Worm (Caenorhabditis elegans) whole organism, L2 larva: ENCODE measurements around the gene acs-7.

Source experiments
- C34F6.9 ChIP-seq: fragments of 150-350 bp; optimal IDR thresholded peaks from 2 replicates; lab custom pipeline; 2014; ENCODE audit warnings: missing biosample characterization, missing genetic modification characterization
- F13H6.1 ChIP-seq: sonication (generic microtip); optimal IDR thresholded peaks from 2 replicates; lab custom pipeline; 2016; ENCODE audit warnings: missing genetic modification characterization, missing compliant biosample characterization
- R02D3.7 ChIP-seq: fragments of 150-350 bp; optimal IDR thresholded peaks from 2 replicates; lab custom pipeline; 2014; ENCODE audit warnings: missing biosample characterization, missing genetic modification characterization
- Y55F3AM.14 ChIP-seq: fragments of 200-800 bp; sonication (Bioruptor generic); optimal IDR thresholded peaks from 2 replicates; lab custom pipeline; 2018; ENCODE audit warnings: mild to moderate bottlenecking, missing genetic modification characterization, missing compliant biosample characterization
- ZK546.5 ChIP-seq: sonication (generic microtip); optimal IDR thresholded peaks from 2 replicates; lab custom pipeline; 2017; ENCODE audit warnings: missing biosample characterization, missing genetic modification characterization
- alr-1 ChIP-seq: fragments of 150-350 bp; optimal IDR thresholded peaks from 2 replicates; lab custom pipeline; 2014; ENCODE audit warnings: missing biosample characterization, missing genetic modification characterization
- aly-2 ChIP-seq: fragments of 150-350 bp; optimal IDR thresholded peaks from 2 replicates; lab custom pipeline; 2014; ENCODE audit warnings: missing biosample characterization, missing genetic modification characterization
- ama-1 ChIP-seq: fragments of 150-350 bp; optimal IDR thresholded peaks from 2 replicates; lab custom pipeline; 2018; ENCODE audit warnings: inconsistent platforms
- blmp-1 ChIP-seq: sonication (generic microtip); optimal IDR thresholded peaks from 2 replicates; lab custom pipeline; 2017; ENCODE audit warnings: missing genetic modification characterization, mild to moderate bottlenecking, missing compliant biosample characterization, antibody characterized with exemption, moderate library complexity; ENCODE audit not compliant: insufficient read depth
- ceh-16 ChIP-seq: fragments of 150-350 bp; optimal IDR thresholded peaks from 2 replicates; lab custom pipeline; 2014; ENCODE audit warnings: missing biosample characterization, missing genetic modification characterization
- crh-2 ChIP-seq: sonication (generic microtip); optimal IDR thresholded peaks from 2 replicates; lab custom pipeline; 2017; ENCODE audit warnings: missing biosample characterization, missing genetic modification characterization
- egl-27 ChIP-seq: sonication (generic microtip); optimal IDR thresholded peaks from 3 replicates; lab custom pipeline; 2017; ENCODE audit warnings: missing biosample characterization, missing genetic modification reagents, missing genetic modification characterization
- fos-1 ChIP-seq: fragments of 150-350 bp; optimal IDR thresholded peaks from 2 replicates; lab custom pipeline; 2014; ENCODE audit warnings: missing biosample characterization, missing genetic modification characterization
- gmeb-1 ChIP-seq: fragments of 150-350 bp; optimal IDR thresholded peaks from 2 replicates; lab custom pipeline; 2014; ENCODE audit warnings: missing biosample characterization, missing genetic modification characterization
- lin-39 ChIP-seq: fragments of 150-350 bp; optimal IDR thresholded peaks from 2 replicates; lab custom pipeline; 2014; ENCODE audit warnings: missing biosample characterization, missing genetic modification reagents, missing genetic modification characterization
- lsy-2 ChIP-seq, 2 experiments: fragments of 150-350 bp in 1 of 2; sonication (generic microtip) in 1 of 2; optimal IDR thresholded peaks; 2 replicates each; lab custom pipeline; 2014 to 2017; ENCODE audit warnings: missing biosample characterization in 2 of 2, missing genetic modification characterization in 2 of 2
- mab-5 ChIP-seq: fragments of 150-350 bp; optimal IDR thresholded peaks from 2 replicates; lab custom pipeline; 2014; ENCODE audit warnings: missing biosample characterization, missing genetic modification characterization
- mdl-1 ChIP-seq, 2 experiments: fragments of 150-350 bp in 1 of 2; sonication (generic microtip) in 1 of 2; optimal IDR thresholded peaks; 2 replicates each; lab custom pipeline; 2017; ENCODE audit warnings: missing biosample characterization in 2 of 2, missing genetic modification characterization in 2 of 2
- nhr-10 ChIP-seq: sonication (generic microtip); optimal IDR thresholded peaks from 2 replicates; lab custom pipeline; 2017; ENCODE audit warnings: missing biosample characterization, missing genetic modification characterization
- nhr-11 ChIP-seq: fragments of 150-350 bp; optimal IDR thresholded peaks from 2 replicates; lab custom pipeline; 2014; ENCODE audit warnings: missing biosample characterization, missing genetic modification characterization
- nhr-129 ChIP-seq: fragments of 150-350 bp; optimal IDR thresholded peaks from 2 replicates; lab custom pipeline; 2014; ENCODE audit warnings: missing biosample characterization, missing genetic modification characterization
- nhr-21 ChIP-seq: fragments of 150-350 bp; optimal IDR thresholded peaks from 2 replicates; lab custom pipeline; 2014; ENCODE audit warnings: missing biosample characterization, missing genetic modification characterization
- nhr-23 ChIP-seq: fragments of 150-350 bp; optimal IDR thresholded peaks from 2 replicates; lab custom pipeline; 2014; ENCODE audit warnings: missing biosample characterization, missing genetic modification reagents, missing genetic modification characterization
- nhr-25 ChIP-seq: fragments of 150-350 bp; sonication (generic microtip); optimal IDR thresholded peaks from 3 replicates; lab custom pipeline; 2014; ENCODE audit warnings: missing biosample characterization, missing genetic modification characterization
- nhr-6 ChIP-seq: fragments of 150-350 bp; optimal IDR thresholded peaks from 2 replicates; lab custom pipeline; 2014; ENCODE audit warnings: missing biosample characterization, missing genetic modification characterization
- peb-1 ChIP-seq: fragments of 150-350 bp; optimal IDR thresholded peaks from 2 replicates; lab custom pipeline; 2014; ENCODE audit warnings: missing biosample characterization, missing genetic modification characterization
- sem-4 ChIP-seq: fragments of 150-350 bp; optimal IDR thresholded peaks from 2 replicates; lab custom pipeline; 2014; ENCODE audit warnings: missing biosample characterization, missing genetic modification reagents, missing genetic modification characterization
- skn-1 ChIP-seq: sonication (generic microtip); optimal IDR thresholded peaks from 2 replicates; lab custom pipeline; 2017; ENCODE audit warnings: missing biosample characterization, missing genetic modification characterization
- sma-9 ChIP-seq, 2 experiments: fragments of 150-350 bp in 1 of 2; sonication (generic microtip) in 1 of 2; optimal IDR thresholded peaks; 2 replicates each; lab custom pipeline; 2014 to 2016; ENCODE audit warnings: missing genetic modification characterization in 2 of 2, mild to moderate bottlenecking in 1 of 2, missing biosample characterization in 1 of 2, missing compliant biosample characterization in 1 of 2, missing genetic modification reagents in 1 of 2, moderate library complexity in 1 of 2
- snpc-4 ChIP-seq: fragments of 150-350 bp; optimal IDR thresholded peaks from 2 replicates; lab custom pipeline; 2014; ENCODE audit warnings: missing biosample characterization, missing genetic modification characterization
- unc-55 ChIP-seq: fragments of 150-350 bp; sonication (generic microtip); optimal IDR thresholded peaks from 3 replicates; lab custom pipeline; 2014; ENCODE audit warnings: missing biosample characterization, missing genetic modification reagents, missing genetic modification characterization
- zag-1 ChIP-seq: fragments of 150-350 bp; optimal IDR thresholded peaks from 2 replicates; lab custom pipeline; 2014; ENCODE audit warnings: missing biosample characterization, missing genetic modification characterization
- ztf-1 ChIP-seq: fragments of 200-800 bp; sonication (Bioruptor generic); conservative IDR thresholded peaks from 2 replicates; pipeline ENCODE4 v1.3.6; 2022; ENCODE audit warnings: missing genetic modification characterization, missing compliant biosample characterization
- ztf-11 ChIP-seq: sonication (generic microtip); optimal IDR thresholded peaks from 2 replicates; lab custom pipeline; 2017; ENCODE audit warnings: missing biosample characterization, missing genetic modification characterization

Gene acs-7

DNA sequence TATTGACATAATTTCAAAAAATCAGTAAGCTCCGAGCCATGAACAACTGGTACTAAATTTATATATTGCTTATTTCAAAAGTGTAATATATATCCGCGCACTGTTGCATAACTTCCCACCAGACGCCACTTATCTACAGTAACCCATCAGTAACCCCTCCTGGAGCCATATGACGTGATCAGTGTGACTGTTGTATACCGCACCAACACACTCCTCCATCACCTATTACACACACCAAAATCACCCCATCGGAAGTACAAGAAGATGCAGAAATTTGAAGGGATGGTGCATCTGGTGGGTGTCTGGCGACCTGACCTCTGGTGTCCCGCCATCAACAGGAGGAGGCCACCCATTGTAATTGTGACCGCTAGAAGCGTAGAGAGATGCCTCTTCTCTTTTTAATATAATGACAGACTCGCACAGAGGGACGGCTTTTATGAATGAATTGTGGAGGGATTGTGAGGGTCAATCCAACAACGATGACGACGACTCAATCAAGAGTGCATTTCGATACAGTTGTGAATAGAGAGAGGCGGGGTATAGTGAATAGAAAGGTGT lies 28.9 kb upstream of the acs-7 start:
- TF ChIP-seq nhr-23 (no peak), nhr-6 (tag; lab: Kevin White, UChicago) (no peak), fos-1 (tag; lab: Kevin White, UChicago) (no peak), sem-4 (tag; lab: Kevin White, UChicago) (no peak)

DNA sequence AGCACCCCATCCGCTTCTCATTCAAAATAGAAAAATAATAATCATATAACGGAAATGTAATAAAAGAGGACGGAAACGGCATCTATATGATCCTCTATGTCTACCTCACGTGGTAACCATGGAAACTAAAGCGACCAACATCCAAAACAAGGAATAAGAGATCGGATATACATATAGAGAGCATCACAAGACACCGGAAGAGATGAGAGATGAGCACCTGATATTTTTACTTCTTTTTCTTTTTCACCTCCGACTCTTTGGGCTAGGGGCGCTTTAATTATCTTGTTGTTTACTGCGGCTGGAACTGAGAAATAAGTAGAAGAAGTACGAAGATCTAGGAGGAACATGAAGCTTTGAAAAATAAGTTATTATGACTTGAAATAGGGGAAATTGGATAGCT lies 28.0 kb upstream of the acs-7 start:
- TF ChIP-seq lsy-2 (tag; optimal IDR thresholded peaks at IDR 0.05; lab: Kevin White, UChicago) (peak in 1 of 2 experiments; percentile 49), nhr-6 (tag; lab: Kevin White, UChicago) (no peak), zag-1 (no peak), nhr-21 (tag; lab: Kevin White, UChicago) (no peak), alr-1 (tag; lab: Kevin White, UChicago) (no peak), C34F6.9 (tag; lab: Kevin White, UChicago) (peak; percentile 53), unc-55 (no peak), fos-1 (tag; lab: Kevin White, UChicago) (no peak), sma-9 (GFP tag; optimal IDR thresholded peaks at IDR 0.05; lab: Kevin White, UChicago) (peak; percentile 17), sma-9 (tag; optimal IDR thresholded peaks at IDR 0.05; lab: Kevin White, UChicago) (no peak), crh-2 (tag; lab: Kevin White, UChicago) (no peak), nhr-129 (tag; lab: Kevin White, UChicago) (peak; percentile 22)

DNA sequence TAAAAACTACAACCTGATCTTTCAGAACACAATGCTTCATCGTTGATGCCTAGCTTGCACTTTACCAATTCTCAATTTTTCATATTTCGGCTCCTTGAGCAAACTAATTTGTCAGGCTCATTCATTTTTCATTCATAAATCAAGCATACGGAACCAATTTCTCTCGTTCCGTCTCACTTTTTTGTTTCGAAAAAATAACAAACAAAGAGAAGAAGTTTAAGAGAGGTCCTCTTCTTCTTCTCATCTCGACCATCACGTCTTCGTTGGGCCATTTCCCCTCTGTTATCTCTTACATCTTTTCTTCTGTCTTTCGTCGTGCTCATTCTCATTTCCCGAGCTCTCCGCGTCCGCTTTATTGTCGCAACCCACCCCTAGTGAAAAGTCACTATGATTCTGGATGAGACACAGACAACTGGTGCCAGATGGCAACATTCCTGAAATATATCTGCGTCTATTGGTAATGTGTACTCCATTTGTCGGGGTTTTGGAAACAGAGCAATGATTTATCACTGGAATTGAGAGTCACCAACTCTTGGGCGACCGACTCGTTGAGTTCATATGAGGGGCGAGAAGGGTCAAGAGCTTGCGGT lies 27.0 kb upstream of the acs-7 start:
- TF ChIP-seq R02D3.7 = no peak
- TF ChIP-seq aly-2 (tag; lab: Kevin White, UChicago) = no peak
- TF ChIP-seq sem-4 (tag; lab: Kevin White, UChicago) = peak; percentile 28
- peak; percentile 52 for TF ChIP-seq crh-2 (tag; lab: Kevin White, UChicago)
- peak; percentile 5 for TF ChIP-seq egl-27
- TF ChIP-seq nhr-10 = no peak
- no peak for TF ChIP-seq ztf-1
- peak; percentile 64 for TF ChIP-seq nhr-129 (tag; lab: Kevin White, UChicago)
- no peak for TF ChIP-seq ama-1 (lab: Kevin White, UChicago)
- no peak for TF ChIP-seq ZK546.5 (tag; lab: Kevin White, UChicago)
- no peak for TF ChIP-seq ceh-16 (tag; lab: Kevin White, UChicago)
- peak; percentile 57 for TF ChIP-seq C34F6.9 (tag; lab: Kevin White, UChicago)
- no peak for TF ChIP-seq mdl-1 (tag; optimal IDR thresholded peaks at IDR 0.05; lab: Kevin White, UChicago)
- no peak for TF ChIP-seq Y55F3AM.14
- peak; percentile 72 for TF ChIP-seq zag-1
- TF ChIP-seq ztf-11 = no peak
- TF ChIP-seq nhr-11 (tag; lab: Kevin White, UChicago) = no peak
- TF ChIP-seq sma-9 (GFP tag; optimal IDR thresholded peaks at IDR 0.05; lab: Kevin White, UChicago) = peak; percentile 28
- no peak for TF ChIP-seq sma-9 (tag; optimal IDR thresholded peaks at IDR 0.05; lab: Kevin White, UChicago)
- no peak for TF ChIP-seq skn-1 (tag; lab: Kevin White, UChicago)
- peak in 1 of 2 experiments; percentile 51 for TF ChIP-seq lsy-2 (tag; optimal IDR thresholded peaks at IDR 0.05; lab: Kevin White, UChicago)
- TF ChIP-seq nhr-6 (tag; lab: Kevin White, UChicago) = no peak
- no peak for TF ChIP-seq blmp-1 (tag; lab: Kevin White, UChicago)
- TF ChIP-seq F13H6.1 = peak; percentile 50
- TF ChIP-seq mab-5 (tag; lab: Kevin White, UChicago) = peak; percentile 83
- peak; percentile 54 for TF ChIP-seq unc-55
- TF ChIP-seq gmeb-1 (tag; lab: Kevin White, UChicago) = no peak
- TF ChIP-seq nhr-25 = no peak
- no peak for TF ChIP-seq peb-1 (tag; lab: Kevin White, UChicago)
- no peak for TF ChIP-seq lin-39 (tag; lab: Kevin White, UChicago)

DNA sequence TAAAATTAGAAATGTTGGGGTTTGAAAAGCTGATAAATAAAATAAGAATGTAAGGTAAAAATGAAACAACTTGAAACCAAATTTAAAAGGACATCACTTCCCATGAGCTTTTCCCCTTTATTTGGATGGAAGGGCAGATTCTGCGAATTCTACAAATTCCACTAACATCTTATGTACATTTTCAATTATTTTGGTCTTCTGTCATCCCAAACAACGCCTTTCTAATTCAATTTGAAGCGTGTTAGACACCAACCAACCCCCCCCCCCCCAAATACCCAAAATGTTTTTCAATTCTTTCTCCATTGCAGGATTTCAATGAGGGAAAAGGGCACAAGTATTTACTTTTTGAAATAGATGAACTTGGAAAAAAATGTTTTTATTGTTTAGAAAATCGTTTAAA lies 26.1 kb upstream of the acs-7 start:
- TF ChIP-seq ceh-16 (tag; lab: Kevin White, UChicago) = no peak
- TF ChIP-seq nhr-10 = no peak
- no peak for TF ChIP-seq snpc-4
- TF ChIP-seq nhr-129 (tag; lab: Kevin White, UChicago) = no peak
- TF ChIP-seq sem-4 (tag; lab: Kevin White, UChicago) = no peak
